Fruit fly (Drosophila melanogaster): ENCODE measurements around the gene CG34331.
"Not testable (repeated sequence)": the region's sequence is repeated elsewhere in the genome, so short reads cannot be mapped to it uniquely, and the experiment has no call there.

DNA sequence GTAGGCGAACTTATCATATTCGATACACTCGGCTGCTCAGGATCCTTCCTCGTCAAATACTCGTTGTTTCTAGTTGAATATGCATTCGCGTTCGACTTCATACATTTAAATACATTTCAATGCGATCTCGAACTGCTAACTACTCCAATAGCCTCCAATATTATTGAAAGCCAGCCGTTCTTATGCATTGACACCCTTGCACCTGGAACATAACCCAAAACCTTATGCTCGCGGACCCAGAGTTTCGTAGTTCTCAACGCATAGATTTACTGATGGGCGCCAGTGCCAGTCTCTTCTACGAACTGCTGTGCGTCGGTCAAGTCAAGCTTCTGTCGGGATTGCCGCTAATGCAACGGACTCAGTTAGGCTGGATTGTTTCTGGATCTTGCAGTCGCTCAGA, 25.9 kb upstream of the CG34331 start, which contains the start of gene CG42581:
- TF ChIP-seq OdsH (GFP tag; optimal IDR thresholded peaks at IDR 0.05); foxo (GFP tag; optimal IDR thresholded peaks at IDR 0.05); Vsx2 (GFP tag; optimal IDR thresholded peaks at IDR 0.05; ENCODE audit: partially characterized antibody); Hr78 (GFP tag; optimal IDR thresholded peaks at IDR 0.05); Abd-B (GFP tag; optimal IDR thresholded peaks at IDR 0.05); psq (GFP tag; optimal IDR thresholded peaks at IDR 0.05); br (GFP tag; optimal IDR thresholded peaks at IDR 0.05); usp (GFP tag; optimal IDR thresholded peaks at IDR 0.05); h (GFP tag; optimal IDR thresholded peaks at IDR 0.05); dmrt93B (GFP tag; optimal IDR thresholded peaks at IDR 0.05); pan (optimal IDR thresholded peaks at IDR 0.05); fru (GFP tag; optimal IDR thresholded peaks at IDR 0.05); lola (GFP tag; optimal IDR thresholded peaks at IDR 0.05); CG9705 (GFP tag; optimal IDR thresholded peaks at IDR 0.05): not testable (repeated sequence)
